Worm (Caenorhabditis elegans) whole organism, L4 larva: Measurements from ENCODE around the gene cutl-5.
A peak's percentile ranks its signal among the peaks of the same experiment; 100 is the strongest.

Experiments
- F10B5.3 ChIP-seq: sonication (generic microtip); optimal IDR thresholded peaks from 2 replicates; lab custom pipeline; 2016; ENCODE audit warnings: mild to moderate bottlenecking, missing genetic modification characterization, missing compliant biosample characterization
- F26F4.8 ChIP-seq: fragments of 200-800 bp; sonication (Bioruptor generic); conservative IDR thresholded peaks from 2 replicates; pipeline ENCODE4 v1.3.6; 2022; ENCODE audit warnings: missing genetic modification characterization, missing compliant biosample characterization
- Y75B8A.6 ChIP-seq: fragments of 200-800 bp; sonication (Bioruptor generic); IDR thresholded peaks from 2 replicates; pipeline ENCODE4 v1.3.6; 2022; ENCODE audit warnings: missing genetic modification reagents, missing genetic modification characterization, missing compliant biosample characterization
- ZK337.2 ChIP-seq: fragments of 200-800 bp; sonication (Bioruptor generic); IDR thresholded peaks from 2 replicates; pipeline ENCODE4 v1.3.6; 2022; ENCODE audit warnings: missing genetic modification reagents, missing genetic modification characterization, missing compliant biosample characterization
- ZK546.5 ChIP-seq, 2 experiments: sonication (generic microtip); optimal IDR thresholded peaks; 2 replicates each; lab custom pipeline; 2017; ENCODE audit warnings: missing biosample characterization in 2 of 2, missing genetic modification characterization in 2 of 2
- aly-2 ChIP-seq: sonication (generic microtip); optimal IDR thresholded peaks from 2 replicates; lab custom pipeline; 2018; ENCODE audit warnings: missing biosample characterization, missing genetic modification characterization
- attf-4 ChIP-seq: sonication (generic microtip); optimal IDR thresholded peaks from 3 replicates; lab custom pipeline; 2017; ENCODE audit warnings: missing biosample characterization, missing genetic modification characterization
- ceh-28 ChIP-seq: fragments of 150-350 bp; optimal IDR thresholded peaks from 2 replicates; lab custom pipeline; 2014; ENCODE audit warnings: missing biosample characterization, missing genetic modification reagents, missing genetic modification characterization
- ceh-44 ChIP-seq: fragments of 200-800 bp; sonication (Bioruptor generic); IDR thresholded peaks from 2 replicates; pipeline ENCODE4 v1.3.6; 2022; ENCODE audit warnings: missing genetic modification reagents, missing genetic modification characterization, missing compliant biosample characterization
- cey-2 ChIP-seq: sonication (generic microtip); optimal IDR thresholded peaks from 3 replicates; lab custom pipeline; 2017; ENCODE audit warnings: missing genetic modification characterization, mild to moderate bottlenecking, missing compliant biosample characterization, antibody characterized with exemption, borderline replicate concordance; ENCODE audit not compliant: insufficient read depth
- daf-12 ChIP-seq: fragments of 150-350 bp; optimal IDR thresholded peaks from 2 replicates; lab custom pipeline; 2014; ENCODE audit warnings: missing biosample characterization, missing genetic modification reagents, missing genetic modification characterization
- daf-8 ChIP-seq: fragments of 200-800 bp; sonication (Bioruptor generic); IDR thresholded peaks from 2 replicates; pipeline ENCODE4 v1.3.6; 2022; ENCODE audit warnings: missing genetic modification characterization, missing compliant biosample characterization
- dmd-8 ChIP-seq: fragments of 200-800 bp; sonication (Bioruptor generic); IDR thresholded peaks from 2 replicates; pipeline ENCODE4 v1.3.6; 2022; ENCODE audit warnings: missing genetic modification characterization, missing compliant biosample characterization
- egl-27 ChIP-seq: sonication (generic microtip); optimal IDR thresholded peaks from 3 replicates; lab custom pipeline; 2017; ENCODE audit warnings: missing biosample characterization, missing genetic modification reagents, missing genetic modification characterization
- egl-43 ChIP-seq: fragments of 200-800 bp; sonication (Bioruptor generic); IDR thresholded peaks from 2 replicates; pipeline ENCODE4 v1.3.6; 2022; ENCODE audit warnings: missing genetic modification reagents, missing genetic modification characterization, missing compliant biosample characterization
- fos-1 ChIP-seq: fragments of 150-350 bp; optimal IDR thresholded peaks from 2 replicates; lab custom pipeline; 2014; ENCODE audit warnings: missing biosample characterization, missing genetic modification characterization
- hif-1 ChIP-seq, 2 experiments: sonication (generic microtip); optimal IDR thresholded peaks; 2 replicates each; lab custom pipeline; 2016 to 2017; ENCODE audit warnings: missing compliant biosample characterization in 2 of 2, missing genetic modification characterization in 2 of 2, missing genetic modification reagents in 2 of 2, missing genotype in 2 of 2, mild to moderate bottlenecking in 1 of 2
- hlh-11 ChIP-seq: fragments of 200-800 bp; sonication (Bioruptor generic); optimal IDR thresholded peaks from 2 replicates; lab custom pipeline; 2018; ENCODE audit warnings: mild to moderate bottlenecking, missing genetic modification characterization, missing compliant biosample characterization
- hlh-30 ChIP-seq: sonication (generic microtip); optimal IDR thresholded peaks from 2 replicates; lab custom pipeline; 2017; ENCODE audit warnings: antibody characterized with exemption, mild to moderate bottlenecking, missing genetic modification characterization, missing compliant biosample characterization; ENCODE audit not compliant: insufficient read depth
- hmg-1.1 ChIP-seq: fragments of 200-800 bp; sonication (Bioruptor generic); IDR thresholded peaks from 2 replicates; pipeline ENCODE4 v1.3.6; 2022; ENCODE audit warnings: missing genetic modification reagents, missing genetic modification characterization, missing compliant biosample characterization
- jun-1 ChIP-seq: fragments of 150-350 bp; optimal IDR thresholded peaks from 2 replicates; lab custom pipeline; 2014; ENCODE audit warnings: missing biosample characterization, missing genetic modification reagents, missing genetic modification characterization
- lim-7 ChIP-seq: fragments of 200-800 bp; sonication (Bioruptor generic); IDR thresholded peaks from 2 replicates; pipeline ENCODE4 v1.3.6; 2022; ENCODE audit warnings: missing genetic modification characterization, missing compliant biosample characterization
- lin-1 ChIP-seq: fragments of 200-800 bp; sonication (Bioruptor generic); IDR thresholded peaks from 2 replicates; pipeline ENCODE4 v1.3.6; 2022; ENCODE audit warnings: missing genetic modification reagents, missing genetic modification characterization, missing compliant biosample characterization
- lin-13 ChIP-seq: fragments of 150-350 bp; optimal IDR thresholded peaks from 2 replicates; lab custom pipeline; 2014; ENCODE audit warnings: missing biosample characterization, missing genetic modification reagents, missing genetic modification characterization
- lin-15B ChIP-seq: fragments of 150-350 bp; sonication (generic microtip); optimal IDR thresholded peaks from 3 replicates; lab custom pipeline; 2014; ENCODE audit warnings: missing biosample characterization, missing genetic modification characterization
- lin-29 ChIP-seq: fragments of 200-800 bp; sonication (Bioruptor generic); IDR thresholded peaks from 2 replicates; pipeline ENCODE4 v1.3.6; 2022; ENCODE audit warnings: missing genetic modification reagents, missing genetic modification characterization, missing compliant biosample characterization
- lsy-2 ChIP-seq, 2 experiments: fragments of 150-350 bp in 1 of 2; sonication (generic microtip) in 1 of 2; optimal IDR thresholded peaks; 2 replicates each; lab custom pipeline; 2014 to 2017; ENCODE audit warnings: missing biosample characterization in 2 of 2, missing genetic modification characterization in 2 of 2
- madf-5 ChIP-seq, 2 experiments: fragments of 200-800 bp; sonication (Bioruptor generic); IDR thresholded peaks; 2 replicates each; pipeline ENCODE4 v1.3.6; 2022; ENCODE audit warnings: missing compliant biosample characterization in 2 of 2, missing genetic modification characterization in 2 of 2
- mdl-1 ChIP-seq, 2 experiments: fragments of 150-350 bp in 1 of 2; sonication (generic microtip) in 1 of 2; optimal IDR thresholded peaks; 2 replicates each; lab custom pipeline; 2014 to 2017; ENCODE audit warnings: missing biosample characterization in 2 of 2, missing genetic modification characterization in 2 of 2
- mep-1 ChIP-seq: fragments of 150-350 bp; sonication (generic microtip); optimal IDR thresholded peaks from 3 replicates; lab custom pipeline; 2014; ENCODE audit warnings: missing biosample characterization, missing genetic modification characterization
- nhr-102 ChIP-seq: sonication (generic microtip); optimal IDR thresholded peaks from 2 replicates; lab custom pipeline; 2016; ENCODE audit warnings: mild to moderate bottlenecking, missing genetic modification characterization, moderate library complexity, missing compliant biosample characterization
- nhr-111 ChIP-seq: fragments of 200-800 bp; sonication (Bioruptor generic); optimal IDR thresholded peaks from 2 replicates; lab custom pipeline; 2018; ENCODE audit warnings: mild to moderate bottlenecking, missing genetic modification characterization, missing compliant biosample characterization
- nhr-25 ChIP-seq: sonication (generic microtip); optimal IDR thresholded peaks from 2 replicates; lab custom pipeline; 2017; ENCODE audit warnings: missing genetic modification characterization, mild to moderate bottlenecking, missing compliant biosample characterization, antibody characterized with exemption, moderate library complexity, borderline replicate concordance; ENCODE audit not compliant: insufficient read depth
- nhr-41 ChIP-seq: fragments of 200-800 bp; sonication (Bioruptor generic); IDR thresholded peaks from 2 replicates; pipeline ENCODE4 v1.3.6; 2022; ENCODE audit warnings: missing genetic modification reagents, missing genetic modification characterization, missing compliant biosample characterization
- nhr-42 ChIP-seq: fragments of 200-800 bp; sonication (Bioruptor generic); IDR thresholded peaks from 2 replicates; pipeline ENCODE4 v1.3.6; 2022; ENCODE audit warnings: missing genetic modification characterization, missing compliant biosample characterization
- nhr-48 ChIP-seq: sonication (generic microtip); optimal IDR thresholded peaks from 2 replicates; lab custom pipeline; 2016; ENCODE audit warnings: mild to moderate bottlenecking, missing genetic modification characterization, missing compliant biosample characterization
- nhr-6 ChIP-seq: fragments of 150-350 bp; optimal IDR thresholded peaks from 2 replicates; lab custom pipeline; 2014; ENCODE audit warnings: missing biosample characterization, missing genetic modification characterization
- nhr-77 ChIP-seq: fragments of 150-350 bp; optimal IDR thresholded peaks from 2 replicates; lab custom pipeline; 2014; ENCODE audit warnings: missing biosample characterization, missing genetic modification characterization
- php-3 ChIP-seq: fragments of 200-800 bp; sonication (Bioruptor generic); IDR thresholded peaks from 2 replicates; pipeline ENCODE4 v1.3.6; 2022; ENCODE audit warnings: missing genetic modification reagents, missing genetic modification characterization, missing compliant biosample characterization
- pqm-1 ChIP-seq: sonication (generic microtip); optimal IDR thresholded peaks from 2 replicates; lab custom pipeline; 2017; ENCODE audit warnings: missing biosample characterization, missing genetic modification characterization
- rbr-2 ChIP-seq: sonication (generic microtip); optimal IDR thresholded peaks from 2 replicates; lab custom pipeline; 2016; ENCODE audit warnings: missing genotype, missing genetic modification characterization, missing compliant biosample characterization
- sdz-12 ChIP-seq: fragments of 200-800 bp; sonication (Bioruptor generic); optimal IDR thresholded peaks from 2 replicates; lab custom pipeline; 2018; ENCODE audit warnings: mild to moderate bottlenecking, missing genetic modification characterization, missing compliant biosample characterization
- skn-1 ChIP-seq: fragments of 150-350 bp; optimal IDR thresholded peaks from 2 replicates; lab custom pipeline; 2014; ENCODE audit warnings: missing biosample characterization, missing genetic modification characterization
- snpc-1.2 ChIP-seq: fragments of 200-800 bp; sonication (Bioruptor generic); IDR thresholded peaks from 2 replicates; pipeline ENCODE4 v1.3.6; 2022; ENCODE audit warnings: missing genetic modification reagents, missing genetic modification characterization, missing compliant biosample characterization
- spr-1 ChIP-seq: sonication (generic microtip); optimal IDR thresholded peaks from 2 replicates; lab custom pipeline; 2016; ENCODE audit warnings: mild to moderate bottlenecking, missing genetic modification characterization, missing compliant biosample characterization
- spr-3 ChIP-seq: fragments of 200-800 bp; sonication (Bioruptor generic); optimal IDR thresholded peaks from 2 replicates; lab custom pipeline; 2018; ENCODE audit warnings: mild to moderate bottlenecking, missing genetic modification characterization, missing compliant biosample characterization
- unc-130 ChIP-seq: sonication (generic microtip); optimal IDR thresholded peaks from 2 replicates; lab custom pipeline; 2016; ENCODE audit warnings: missing genetic modification reagents, missing genetic modification characterization, missing compliant biosample characterization
- unc-39 ChIP-seq: sonication (generic microtip); optimal IDR thresholded peaks from 2 replicates; lab custom pipeline; 2017; ENCODE audit warnings: missing biosample characterization, missing genetic modification characterization
- zag-1 ChIP-seq: fragments of 150-350 bp; optimal IDR thresholded peaks from 2 replicates; lab custom pipeline; 2014; ENCODE audit warnings: missing biosample characterization, missing genetic modification characterization
- zfp-3 ChIP-seq: fragments of 200-800 bp; sonication (Bioruptor generic); conservative IDR thresholded peaks from 2 replicates; pipeline ENCODE4 v1.3.6; 2022; ENCODE audit warnings: missing genetic modification reagents, missing genetic modification characterization, missing compliant biosample characterization
- zip-11 ChIP-seq: fragments of 200-800 bp; sonication (Bioruptor generic); IDR thresholded peaks from 2 replicates; pipeline ENCODE4 v1.3.6; 2022; ENCODE audit warnings: missing genetic modification characterization, missing compliant biosample characterization
- ztf-7 ChIP-seq: fragments of 150-350 bp; optimal IDR thresholded peaks from 2 replicates; lab custom pipeline; 2014; ENCODE audit warnings: missing biosample characterization, missing genetic modification characterization

The cutl-5 gene

DNA sequence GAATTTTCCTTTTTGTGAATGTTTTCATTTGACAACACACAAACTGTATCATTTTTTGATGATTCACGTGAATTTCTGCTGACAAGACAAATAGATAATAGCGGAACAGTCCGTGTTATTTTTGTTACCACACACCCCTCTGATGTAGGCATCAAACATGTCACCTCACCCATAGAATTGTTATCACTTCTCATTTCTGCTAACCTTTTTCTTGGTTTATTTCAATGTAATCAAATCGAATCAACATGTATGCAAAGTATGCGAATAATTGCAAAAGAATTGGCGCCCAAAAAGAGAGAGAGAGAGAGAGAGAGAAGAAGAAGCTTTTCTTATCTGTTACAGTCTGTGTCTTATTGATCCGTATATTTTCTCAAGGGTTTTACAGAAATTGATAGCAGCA is 41.7 kb upstream of the cutl-5 start (continued):
- peak; percentile 19 for TF ChIP-seq nhr-48 (tag; lab: Kevin White, UChicago)
- no peak for TF ChIP-seq nhr-41 (GFP tag; lab: Robert Waterston, UW)
- TF ChIP-seq ZK546.5 (tag; optimal IDR thresholded peaks at IDR 0.05; lab: Kevin White, UChicago) = no peak
- no peak for TF ChIP-seq lin-15B (tag; lab: Kevin White, UChicago)
- TF ChIP-seq lin-1 (GFP tag; lab: Robert Waterston, UW) = no peak
- TF ChIP-seq cey-2 = no peak
- no peak for TF ChIP-seq skn-1
- no peak for TF ChIP-seq attf-4
- no peak for TF ChIP-seq daf-8 (GFP tag; lab: Robert Waterston, UW)
- TF ChIP-seq zip-11 (GFP tag; lab: Robert Waterston, UW) = no peak
- peak in 1 of 2 experiments; percentile 39 for TF ChIP-seq mdl-1 (tag; optimal IDR thresholded peaks at IDR 0.05; lab: Kevin White, UChicago)
- no peak for TF ChIP-seq sdz-12 (GFP tag; lab: Kevin White, UChicago)
- peak; percentile 68 for TF ChIP-seq php-3 (GFP tag; lab: Robert Waterston, UW)
- no peak for TF ChIP-seq lin-13 (GFP tag; lab: Kevin White, UChicago)
- no peak for TF ChIP-seq zag-1 (tag; lab: Kevin White, UChicago)
- no peak for TF ChIP-seq ztf-7 (tag; lab: Kevin White, UChicago)
- no peak for TF ChIP-seq jun-1 (tag; lab: Kevin White, UChicago)
- TF ChIP-seq hlh-11 (tag; lab: Kevin White, UChicago) = peak; percentile 75
- no peak for TF ChIP-seq nhr-42 (GFP tag; lab: Robert Waterston, UW)
- TF ChIP-seq rbr-2 = no peak
- TF ChIP-seq lin-29 (GFP tag; lab: Robert Waterston, UW) = no peak
- peak; percentile 25 for TF ChIP-seq hlh-30 (tag; lab: Kevin White, UChicago)
- TF ChIP-seq ZK337.2 (GFP tag; lab: Robert Waterston, UW) = no peak
- TF ChIP-seq nhr-77 (tag; lab: Kevin White, UChicago) = peak; percentile 68
- no peak for TF ChIP-seq hif-1 (tag; optimal IDR thresholded peaks at IDR 0.05; lab: Kevin White, UChicago)
- TF ChIP-seq dmd-8 (GFP tag; lab: Robert Waterston, UW) = no peak
- no peak for TF ChIP-seq ceh-44 (GFP tag; lab: Robert Waterston, UW)
- TF ChIP-seq mep-1 (tag; lab: Kevin White, UChicago) = no peak
- no peak for TF ChIP-seq ceh-28 (tag; lab: Kevin White, UChicago)
- TF ChIP-seq Y75B8A.6 = no peak
- no peak for TF ChIP-seq nhr-6 (tag; lab: Kevin White, UChicago)
- TF ChIP-seq unc-39 (tag; lab: Kevin White, UChicago) = no peak
- TF ChIP-seq spr-1 (tag; lab: Kevin White, UChicago) = no peak
- no peak for TF ChIP-seq F10B5.3 (tag; lab: Kevin White, UChicago)
- TF ChIP-seq unc-130 (GFP tag; lab: Kevin White, UChicago) = no peak
- TF ChIP-seq lsy-2 (tag; optimal IDR thresholded peaks at IDR 0.05; lab: Kevin White, UChicago) = peak in 1 of 2 experiments; percentile 36
- TF ChIP-seq aly-2 (tag; lab: Kevin White, UChicago) = no peak
- TF ChIP-seq snpc-1.2 (GFP tag; lab: Robert Waterston, UW) = no peak
- TF ChIP-seq egl-43 (GFP tag; lab: Robert Waterston, UW) = no peak
- TF ChIP-seq spr-3 (GFP tag; lab: Kevin White, UChicago) = no peak
- no peak for TF ChIP-seq hmg-1.1 (GFP tag; lab: Robert Waterston, UW)
- peak; percentile 69 for TF ChIP-seq pqm-1
- TF ChIP-seq egl-27 (tag; lab: Kevin White, UChicago) = no peak
- TF ChIP-seq nhr-25 (tag; lab: Kevin White, UChicago) = no peak
- TF ChIP-seq lim-7 (GFP tag; lab: Robert Waterston, UW) = no peak
- TF ChIP-seq fos-1 (tag; lab: Kevin White, UChicago) = no peak
- no peak for TF ChIP-seq daf-12
- TF ChIP-seq madf-5 (GFP tag; IDR thresholded peaks at IDR 0.05; lab: Robert Waterston, UW) = no peak
- TF ChIP-seq zfp-3 = no peak
- TF ChIP-seq F26F4.8 = no peak
- TF ChIP-seq nhr-102 = no peak
- no peak for TF ChIP-seq nhr-111 (GFP tag; lab: Kevin White, UChicago)
